Worm (Caenorhabditis elegans): ENCODE results near the gene pigw-1.

pigw-1 gene

DNA sequence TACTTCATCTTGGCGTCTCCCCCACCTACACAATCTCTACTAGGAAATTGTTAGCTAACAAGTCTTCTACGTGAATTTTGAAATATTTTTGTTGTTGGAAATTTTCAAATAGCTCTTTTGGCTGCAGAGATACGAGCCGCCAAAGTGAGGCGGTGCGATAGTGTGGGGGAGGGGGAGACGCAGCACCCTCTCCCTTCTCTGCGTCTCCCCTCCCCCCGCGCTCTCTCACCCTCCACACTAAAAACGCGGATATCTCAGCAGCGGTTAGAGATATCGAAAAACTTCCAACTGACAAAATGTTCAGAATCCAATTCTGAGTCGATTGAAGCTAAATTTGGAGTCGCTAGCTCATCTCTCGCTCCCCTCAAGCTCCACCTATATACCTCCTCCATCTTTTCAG, 40.3 kb upstream of the pigw-1 start (continued):
- TF ChIP-seq dpl-1 (GFP tag; optimal IDR thresholded peaks at IDR 0.05) (no peak), lin-26 (GFP tag; IDR thresholded peaks at IDR 0.05) (no peak), pbrm-1 (GFP tag; IDR thresholded peaks at IDR 0.05) (no peak), fkh-3 (tag; optimal IDR thresholded peaks at IDR 0.05) (no peak), zfh-2 (GFP tag; conservative IDR thresholded peaks at IDR 0.05) (peak; percentile 55; the same call in 1 of the 2 replicates), lir-1 (GFP tag; conservative IDR thresholded peaks at IDR 0.05) (no peak), egl-18 (GFP tag; IDR thresholded peaks at IDR 0.05) (no peak), F55B11.4 (tag; optimal IDR thresholded peaks at IDR 0.05; ENCODE audit: borderline replicate concordance, insufficient read depth) (no peak), ekl-4 (GFP tag; IDR thresholded peaks at IDR 0.05) (no peak), rcor-1 (GFP tag; IDR thresholded peaks at IDR 0.05) (no peak)

DNA sequence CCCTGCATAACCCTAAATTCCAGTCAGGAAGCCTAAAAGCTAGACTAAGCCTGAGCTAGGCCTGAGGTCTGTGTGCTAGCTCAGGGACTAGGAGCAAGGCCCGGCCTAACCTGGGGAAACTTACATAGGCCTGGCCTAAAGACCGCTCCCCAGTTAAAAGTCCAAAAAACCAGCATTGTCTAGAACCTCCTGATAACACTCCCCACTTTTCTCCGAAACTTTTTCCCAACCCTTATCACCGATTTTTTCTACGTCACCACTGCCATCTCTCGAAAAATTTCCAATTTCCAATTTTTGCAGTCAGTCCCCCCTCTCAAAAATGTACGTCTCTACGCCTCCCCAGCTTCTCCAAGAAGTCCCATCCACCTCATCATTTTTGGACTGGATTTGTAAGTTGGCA, 38.9 kb upstream of the pigw-1 start, which contains the start of gene ZK355.2:
Gene ZK355.2 (plus strand): TSS at position 301 of the 400 bp plus-strand sequence.
- no peak for TF ChIP-seq chd-7 (tag; optimal IDR thresholded peaks at IDR 0.05)
- peak; percentile 16 for TF ChIP-seq nhr-80 (tag; optimal IDR thresholded peaks at IDR 0.05)
- TF ChIP-seq lsy-27 (tag; optimal IDR thresholded peaks at IDR 0.05; ENCODE audit: borderline replicate concordance, insufficient read depth), result no peak
- 0 out of 2 replicates have a peak, but pooled peaks have one; percentile 38 for TF ChIP-seq attf-3 (GFP tag; conservative IDR thresholded peaks at IDR 0.05)
- TF ChIP-seq sea-2 (GFP tag; IDR thresholded peaks at IDR 0.05), result no peak

DNA sequence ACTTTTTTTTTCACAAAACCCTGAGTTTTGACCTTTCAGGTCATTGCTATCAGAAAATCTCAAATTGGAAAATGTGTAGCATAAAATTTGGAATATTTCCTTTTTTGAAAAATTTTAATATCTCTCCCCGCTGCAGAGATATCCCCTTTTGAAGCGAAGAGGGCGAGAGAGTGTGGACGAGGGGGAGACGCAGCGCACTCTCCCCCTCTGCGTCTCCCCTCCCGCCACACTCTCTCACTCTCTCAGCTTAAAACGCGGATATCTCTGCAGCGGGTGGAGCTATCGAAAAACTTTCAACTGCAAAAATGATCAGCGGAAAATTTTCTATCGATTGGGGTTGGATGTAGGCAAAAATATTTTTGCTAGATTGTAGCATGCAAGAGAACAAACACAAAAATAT, 38.1 kb upstream of the pigw-1 start:
- TF ChIP-seq attf-6 (GFP tag; IDR thresholded peaks at IDR 0.05) (no peak), B0261.1 (tag; optimal IDR thresholded peaks at IDR 0.05) (no peak), Y95B8A.8 (GFP tag; IDR thresholded peaks at IDR 0.05) (0 out of 2 replicates have a peak, but pooled peaks have one; percentile 0), F33H1.4 (GFP tag; IDR thresholded peaks at IDR 0.05) (no peak), mcd-1 (GFP tag; IDR thresholded peaks at IDR 0.05) (0 out of 2 replicates have a peak, but pooled peaks have one; percentile 35), ceh-79 (tag; optimal IDR thresholded peaks at IDR 0.05) (no peak), nhr-80 (tag; optimal IDR thresholded peaks at IDR 0.05) (no peak), lin-40 (tag; optimal IDR thresholded peaks at IDR 0.05) (no peak), ceh-91 (GFP tag; IDR thresholded peaks at IDR 0.05) (no peak), C06A6.2 (GFP tag; conservative IDR thresholded peaks at IDR 0.05) (no peak), Y56A3A.18 (GFP tag; IDR thresholded peaks at IDR 0.05) (no peak), F57A8.1 (GFP tag; optimal IDR thresholded peaks at IDR 0.05) (no peak), cebp-1 (GFP tag; IDR thresholded peaks at IDR 0.05) (no peak), cebp-1 (tag; optimal IDR thresholded peaks at IDR 0.05) (no peak), aptf-2 (GFP tag; conservative IDR thresholded peaks at IDR 0.05) (no peak), F22D6.2 (tag; optimal IDR thresholded peaks at IDR 0.05) (no peak), hsf-1 (GFP tag; IDR thresholded peaks at IDR 0.05) (0 out of 2 replicates have a peak, but pooled peaks have one; percentile 6), ceh-100 (GFP tag; IDR thresholded peaks at IDR 0.05) (no peak), egrh-3 (GFP tag; IDR thresholded peaks at IDR 0.05) (no peak), nhr-179 (tag; optimal IDR thresholded peaks at IDR 0.05) (no peak), hmg-1.2 (GFP tag; IDR thresholded peaks at IDR 0.05) (peak; percentile 93), C17E4.6 (GFP tag; IDR thresholded peaks at IDR 0.05) (no peak), F37B4.10 (GFP tag; IDR thresholded peaks at IDR 0.05) (no peak), nfyb-1 (GFP tag; IDR thresholded peaks at IDR 0.05) (0 out of 2 replicates have a peak, but pooled peaks have one; percentile 37)
